Fruit fly (Drosophila melanogaster): ENCODE data around the gene trr.

The trr gene

DNA sequence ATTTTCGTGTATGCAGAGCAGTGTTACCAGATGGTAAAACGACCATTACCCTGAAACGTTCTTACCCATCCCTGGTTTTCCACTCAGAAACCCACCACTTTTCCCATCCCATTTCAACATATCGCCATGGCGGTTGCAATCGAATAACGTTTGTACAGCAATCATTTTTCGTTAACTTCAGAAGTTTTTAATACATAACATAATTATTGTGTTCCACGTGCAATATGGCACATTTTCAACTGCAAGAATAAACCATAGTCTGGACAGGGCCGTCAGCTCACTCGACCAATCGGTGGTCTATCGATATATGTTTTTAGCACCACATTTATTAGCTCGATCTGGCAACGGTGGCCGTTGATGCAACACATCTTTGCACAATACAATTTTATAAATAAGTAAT is at the start of gene trr, which contains the start of gene mRpL16:
Gene trr (minus strand): TSS at position 25 of the 400 bp plus-strand sequence.
Gene mRpL16 (plus strand): TSS at position 331 of the 400 bp plus-strand sequence.
- TF ChIP-seq psq (optimal IDR thresholded peaks at IDR 0.05) (no peak), ttk (optimal IDR thresholded peaks at IDR 0.05) (no peak), Myc (optimal IDR thresholded peaks at IDR 0.05) (no peak), h (optimal IDR thresholded peaks at IDR 0.05) (no peak), insv (optimal IDR thresholded peaks at IDR 0.05) (no peak), Sin3A (optimal IDR thresholded peaks at IDR 0.05) (no peak)

DNA sequence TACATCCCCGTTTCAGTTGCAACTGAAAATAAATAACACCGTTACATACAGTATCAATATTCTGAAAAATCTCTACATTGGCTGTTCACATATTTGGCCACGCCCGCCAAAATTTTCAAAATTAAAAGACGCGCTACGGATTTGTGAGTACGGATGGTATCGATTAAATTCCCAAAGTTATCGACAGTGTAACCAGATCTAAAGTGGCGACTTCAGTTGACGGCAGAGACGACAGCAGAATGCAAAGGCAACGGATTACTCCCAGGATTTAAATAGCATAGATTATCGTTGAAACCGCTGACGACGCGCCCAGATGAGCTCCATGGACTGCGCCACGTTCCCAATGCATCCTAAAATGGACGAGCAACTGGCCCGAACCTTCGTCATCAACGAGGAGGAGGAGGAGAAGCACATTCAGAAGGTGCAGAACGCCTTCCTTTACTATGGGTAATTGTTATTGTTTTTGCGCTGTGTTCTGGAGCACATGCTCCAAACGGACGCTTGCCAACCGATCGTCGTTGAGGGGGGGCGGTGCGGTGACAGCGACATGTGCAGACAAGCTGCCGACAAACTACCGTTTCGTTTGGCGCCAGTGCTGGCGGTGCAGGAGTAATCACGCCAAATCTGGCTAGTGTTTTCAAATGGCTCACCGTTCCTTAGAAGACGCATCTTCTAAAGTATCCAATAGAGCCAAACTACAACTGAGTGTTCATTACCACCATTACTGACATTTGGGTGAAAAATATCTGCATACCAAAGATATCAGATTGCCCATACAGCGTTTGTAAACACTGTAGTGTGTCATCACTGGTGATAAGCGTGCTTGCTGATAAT is 37.9 kb upstream of the trr start, which contains the start of gene CG11596:
Gene CG11596 (plus strand): TSS at position 211 of the 834 bp plus-strand sequence.
- TF ChIP-seq h (optimal IDR thresholded peaks at IDR 0.05), result no peak

DNA sequence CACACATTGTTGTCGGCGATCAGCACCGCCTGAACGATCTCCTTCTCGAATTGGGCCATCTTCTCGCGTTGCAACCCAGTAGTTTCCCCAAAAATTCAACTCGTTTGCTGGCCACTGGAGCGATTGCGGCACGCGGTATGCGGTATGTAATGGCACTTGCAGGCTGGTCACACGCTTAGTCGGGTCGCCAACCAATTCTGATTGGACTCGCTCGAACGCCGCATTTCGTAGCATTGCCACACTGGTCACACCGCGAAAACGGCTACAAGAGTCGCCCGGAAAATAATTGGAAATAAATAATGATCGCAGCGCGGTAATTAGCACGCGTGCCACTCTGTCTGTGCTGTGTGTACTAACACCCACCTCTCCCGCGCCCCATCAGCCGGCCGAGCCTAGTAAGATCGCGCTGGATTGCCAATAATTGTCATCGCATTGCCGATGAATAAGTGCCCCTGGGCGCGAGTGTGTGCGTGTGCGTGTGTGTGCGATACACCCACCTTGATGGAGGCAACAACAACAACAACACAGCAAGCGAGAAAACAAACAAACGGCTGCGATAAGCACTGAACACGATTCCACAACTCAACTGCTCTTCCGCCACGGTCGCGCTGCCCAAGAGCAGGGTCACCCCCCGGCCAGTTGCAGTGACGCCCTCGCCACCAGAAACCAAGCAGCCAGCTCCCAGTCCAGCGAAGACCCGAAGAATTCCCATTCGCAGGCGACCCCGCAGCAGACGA is 33.2 kb upstream of the trr start, which contains the start of the genes eIF2Bepsilon and Ocrl:
Gene eIF2Bepsilon (minus strand): TSS at position 110 of the 737 bp plus-strand sequence.
Gene Ocrl (plus strand): TSS at position 217 of the 737 bp plus-strand sequence.
- TF ChIP-seq insv (optimal IDR thresholded peaks at IDR 0.05) (peak; percentile 93), Sin3A (optimal IDR thresholded peaks at IDR 0.05) (no peak)

DNA sequence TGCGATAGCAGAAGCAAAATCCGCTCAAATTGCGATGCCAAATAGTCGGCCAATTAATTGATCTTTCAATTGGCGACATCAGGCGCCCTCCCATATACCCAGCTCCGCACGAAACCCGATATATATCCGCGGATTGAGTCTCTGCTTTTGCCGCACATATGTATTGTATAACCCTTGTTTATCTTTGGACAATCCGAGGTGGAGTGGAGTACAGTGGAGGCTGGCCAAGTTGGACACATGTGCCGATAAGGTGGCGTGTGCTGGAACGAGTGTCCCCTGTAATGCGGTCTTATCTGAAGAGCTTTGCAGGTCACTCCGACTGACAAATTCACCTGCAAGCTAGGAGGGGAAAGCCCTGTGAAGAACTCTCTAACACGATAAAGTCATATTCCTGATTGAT is 19.8 kb upstream of the trr start:
- TF ChIP-seq Myc (optimal IDR thresholded peaks at IDR 0.05) (no peak), Sin3A (optimal IDR thresholded peaks at IDR 0.05) (no peak), psq (optimal IDR thresholded peaks at IDR 0.05) (no peak), insv (optimal IDR thresholded peaks at IDR 0.05) (no peak), ttk (optimal IDR thresholded peaks at IDR 0.05) (no peak), h (optimal IDR thresholded peaks at IDR 0.05) (no peak)

DNA sequence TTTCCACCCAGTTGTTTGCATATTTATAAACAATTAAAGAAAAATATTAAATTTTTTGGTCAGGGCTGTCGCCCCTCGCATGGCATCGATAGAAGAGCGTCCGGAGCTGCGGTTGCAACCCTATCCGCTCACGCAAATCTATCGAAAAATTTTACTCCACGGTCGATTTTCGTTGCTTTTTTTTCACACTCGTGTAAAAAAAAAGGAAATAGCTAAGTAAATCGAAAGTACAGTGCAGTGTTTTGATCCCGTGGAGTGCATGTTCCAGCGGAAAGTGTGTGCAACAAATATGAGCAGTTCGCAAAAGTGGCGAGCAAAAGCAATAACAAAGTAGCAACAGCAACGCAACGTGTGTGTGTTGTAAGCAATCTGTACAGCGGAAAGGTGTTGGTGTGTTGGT is 19.0 kb upstream of the trr start, which contains the start of the genes Edem1 and Rbcn-3B:
Gene Edem1 (minus strand): TSS at position 71 of the 400 bp plus-strand sequence.
Gene Rbcn-3B (plus strand): TSS at position 164 of the 400 bp plus-strand sequence.
- TF ChIP-seq Sin3A (optimal IDR thresholded peaks at IDR 0.05), result no peak
- TF ChIP-seq insv (optimal IDR thresholded peaks at IDR 0.05), result no peak
- TF ChIP-seq h (optimal IDR thresholded peaks at IDR 0.05), result no peak
- no peak for TF ChIP-seq Myc (optimal IDR thresholded peaks at IDR 0.05)
- TF ChIP-seq ttk (optimal IDR thresholded peaks at IDR 0.05), result no peak
- no peak for TF ChIP-seq psq (optimal IDR thresholded peaks at IDR 0.05)

DNA sequence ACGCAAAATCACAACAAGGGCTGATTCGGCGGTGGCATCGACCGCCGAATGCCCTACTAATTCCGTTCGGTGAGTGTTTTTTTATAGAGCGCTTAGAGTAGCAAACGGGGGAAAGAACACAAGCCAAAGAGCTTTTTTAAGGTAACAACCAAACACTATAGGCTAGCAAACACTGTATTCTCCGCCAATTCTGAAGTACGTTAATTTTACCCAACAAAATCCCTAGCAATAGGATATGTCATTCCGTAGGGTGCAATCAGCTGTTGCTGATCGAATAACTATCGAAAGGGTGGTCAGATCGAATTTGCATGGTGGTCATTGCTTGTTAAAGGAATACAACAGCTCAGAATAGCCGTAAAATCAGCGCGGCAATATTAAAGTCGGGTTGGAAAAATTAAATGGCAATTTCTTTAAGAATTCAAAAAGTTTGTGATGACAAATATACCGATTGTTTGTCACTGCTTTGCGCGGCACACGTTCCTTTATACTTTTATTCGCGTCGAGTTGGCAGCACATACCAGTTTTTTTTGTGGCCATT is 18.0 kb upstream of the trr start, which contains the start of gene mip130:
Gene mip130 (plus strand): TSS at position 513 of the 538 bp plus-strand sequence.
- TF ChIP-seq Myc (optimal IDR thresholded peaks at IDR 0.05), result no peak
- no peak for TF ChIP-seq insv (optimal IDR thresholded peaks at IDR 0.05)
- no peak for TF ChIP-seq h (optimal IDR thresholded peaks at IDR 0.05)
- TF ChIP-seq psq (optimal IDR thresholded peaks at IDR 0.05), result no peak
- TF ChIP-seq Sin3A (optimal IDR thresholded peaks at IDR 0.05), result no peak
- no peak for TF ChIP-seq ttk (optimal IDR thresholded peaks at IDR 0.05)

DNA sequence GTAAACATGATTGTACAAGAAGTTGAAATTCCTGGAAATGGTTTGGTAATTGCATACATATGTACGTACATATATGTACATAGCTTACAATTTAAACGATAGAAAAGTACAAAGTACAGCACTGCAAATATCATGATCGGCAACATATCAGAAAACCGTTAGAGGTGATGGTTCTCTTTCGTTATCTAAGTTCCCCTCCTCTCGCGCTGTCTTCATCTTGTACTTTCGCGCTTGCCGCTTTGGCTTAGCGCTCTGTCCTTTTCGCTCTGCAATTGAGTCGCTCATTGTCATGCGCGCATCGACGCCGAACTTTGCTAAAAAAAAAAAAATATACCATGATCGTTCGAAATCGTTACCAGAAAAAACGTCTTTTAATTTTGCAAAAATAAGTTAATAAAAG is 14.2 kb upstream of the trr start:
- TF ChIP-seq Myc (optimal IDR thresholded peaks at IDR 0.05) (no peak), ttk (optimal IDR thresholded peaks at IDR 0.05) (no peak), insv (optimal IDR thresholded peaks at IDR 0.05) (no peak)

DNA sequence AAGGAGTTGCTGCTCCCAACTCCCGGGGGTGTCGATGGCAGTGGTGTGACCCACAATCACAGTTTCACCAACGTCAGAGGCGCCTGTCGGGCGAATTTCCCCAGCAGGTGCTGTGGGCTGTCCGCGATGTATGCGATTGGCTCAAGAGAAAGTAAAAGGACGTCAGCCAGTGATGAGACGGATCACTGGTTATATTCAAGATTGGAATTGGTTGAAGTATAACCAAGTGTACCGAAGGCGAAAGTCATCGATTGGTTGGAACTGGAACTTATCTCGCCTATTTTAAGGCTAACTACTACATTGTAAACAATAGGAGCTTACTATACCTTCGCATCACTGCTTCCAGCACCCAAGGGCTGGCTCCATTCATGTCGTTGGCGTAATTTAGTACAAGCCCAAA is 13.3 kb upstream of the trr start, which contains the start of gene CG32801:
Gene CG32801 (minus strand): TSS at position 101 of the 400 bp plus-strand sequence.
- TF ChIP-seq ttk (optimal IDR thresholded peaks at IDR 0.05) (no peak), Sin3A (optimal IDR thresholded peaks at IDR 0.05) (no peak), h (optimal IDR thresholded peaks at IDR 0.05) (no peak), insv (optimal IDR thresholded peaks at IDR 0.05) (no peak), Myc (optimal IDR thresholded peaks at IDR 0.05) (no peak), psq (optimal IDR thresholded peaks at IDR 0.05) (no peak)

DNA sequence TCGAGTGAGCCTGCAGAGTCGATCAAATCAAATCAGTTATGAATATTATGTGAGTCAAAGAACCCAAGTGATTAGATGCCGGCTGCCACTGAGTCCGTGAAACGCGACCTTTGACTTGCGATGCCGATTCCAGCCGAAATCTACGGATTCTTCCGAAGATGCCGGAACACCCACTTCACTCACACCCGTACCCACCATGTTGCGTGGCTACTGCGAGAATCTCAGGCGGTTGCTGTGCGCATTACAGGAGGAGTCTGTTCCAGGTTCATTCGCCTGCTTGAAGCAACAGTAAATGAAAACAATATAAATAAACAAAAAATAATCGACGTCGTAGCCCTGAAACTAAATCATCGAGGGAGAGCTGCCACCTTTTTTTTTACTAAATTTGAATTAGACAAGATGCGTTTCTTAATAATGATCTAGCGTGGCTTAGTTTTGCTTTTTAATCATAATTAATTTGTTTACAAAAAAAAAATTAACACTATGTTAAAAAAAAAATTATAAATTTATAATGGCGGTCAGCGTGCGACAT is 11.9 kb upstream of the trr start, which contains the start of gene Ldaf1:
Gene Ldaf1 (minus strand): TSS at position 307 of the 532 bp plus-strand sequence.
- no peak for TF ChIP-seq ttk (optimal IDR thresholded peaks at IDR 0.05)
- TF ChIP-seq h (optimal IDR thresholded peaks at IDR 0.05), result no peak

DNA sequence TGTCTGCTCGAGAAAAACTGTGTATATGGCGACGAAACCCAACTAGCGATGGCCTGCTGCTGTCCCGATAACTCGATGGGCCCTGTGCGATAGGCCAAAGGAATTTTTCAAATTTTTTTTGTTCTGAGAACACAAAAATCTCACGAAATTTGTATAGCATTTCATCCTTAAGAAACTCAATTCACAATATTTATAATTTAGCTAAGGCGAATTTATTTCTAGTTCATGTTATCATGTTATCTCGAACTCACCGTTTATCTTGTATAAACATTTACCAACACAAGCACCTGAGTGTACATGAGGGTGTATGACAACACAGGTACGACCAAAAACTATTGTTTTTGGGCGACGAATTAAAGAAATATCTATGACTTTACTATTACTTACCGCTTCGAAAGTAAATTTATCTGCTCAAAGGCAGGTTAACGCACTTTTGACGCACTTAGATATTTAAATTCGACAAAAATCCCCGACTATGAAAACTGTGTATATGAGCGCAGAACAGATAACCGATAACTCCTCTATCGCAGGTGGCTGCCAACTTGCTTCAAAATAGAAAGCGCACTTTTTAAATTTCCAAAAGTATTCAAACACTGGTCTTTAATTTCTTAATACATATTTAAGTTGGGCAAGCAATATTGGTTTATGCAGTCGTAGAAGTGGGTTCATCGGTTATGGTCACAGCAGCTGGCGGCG is 10.5 kb upstream of the trr start, which contains the start of gene arm:
Gene arm (minus strand): TSS at position 524 of the 696 bp plus-strand sequence.
- TF ChIP-seq Sin3A (optimal IDR thresholded peaks at IDR 0.05), result no peak
- no peak for TF ChIP-seq Myc (optimal IDR thresholded peaks at IDR 0.05)
- no peak for TF ChIP-seq h (optimal IDR thresholded peaks at IDR 0.05)
- TF ChIP-seq insv (optimal IDR thresholded peaks at IDR 0.05), result no peak
- no peak for TF ChIP-seq psq (optimal IDR thresholded peaks at IDR 0.05)
- TF ChIP-seq ttk (optimal IDR thresholded peaks at IDR 0.05), result no peak

DNA sequence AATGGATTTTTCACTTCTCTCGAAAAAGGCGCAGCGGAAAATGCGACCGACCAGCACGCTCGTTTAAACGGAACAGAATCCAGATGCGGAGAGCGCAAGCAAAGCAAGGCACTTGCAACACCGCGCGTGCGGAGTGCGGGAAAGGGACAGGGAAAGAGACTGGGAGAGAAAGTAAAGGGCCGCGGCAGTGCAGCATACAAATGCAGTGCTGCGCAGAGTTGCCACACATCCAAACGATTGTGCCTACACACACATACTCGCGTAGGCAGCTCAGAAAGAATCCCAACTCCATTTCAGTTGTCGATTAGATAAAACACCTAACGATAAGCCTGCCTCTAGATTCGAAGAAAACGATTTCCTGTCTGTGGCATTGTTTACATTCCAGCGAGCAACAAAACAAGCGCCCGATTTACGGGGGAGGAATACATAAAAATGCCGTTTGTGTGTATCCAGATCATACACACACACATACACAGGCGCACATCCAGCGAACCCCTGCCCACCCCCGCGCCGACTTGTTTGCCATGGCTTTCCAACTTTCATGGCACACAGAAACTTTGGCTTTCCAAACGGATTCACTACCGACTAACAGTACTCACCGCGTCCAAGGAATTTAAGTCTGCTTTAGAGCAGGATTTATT is 9.8 kb upstream of the trr start:
- TF ChIP-seq Sin3A (optimal IDR thresholded peaks at IDR 0.05) (no peak), h (optimal IDR thresholded peaks at IDR 0.05) (no peak), Myc (optimal IDR thresholded peaks at IDR 0.05) (no peak), psq (optimal IDR thresholded peaks at IDR 0.05) (no peak), ttk (optimal IDR thresholded peaks at IDR 0.05) (no peak), insv (optimal IDR thresholded peaks at IDR 0.05) (no peak)

Data from Kc167 (cell line).